Fruit fly (Drosophila melanogaster): Measurements from ENCODE around the gene CG8478.

The CG8478 gene

DNA sequence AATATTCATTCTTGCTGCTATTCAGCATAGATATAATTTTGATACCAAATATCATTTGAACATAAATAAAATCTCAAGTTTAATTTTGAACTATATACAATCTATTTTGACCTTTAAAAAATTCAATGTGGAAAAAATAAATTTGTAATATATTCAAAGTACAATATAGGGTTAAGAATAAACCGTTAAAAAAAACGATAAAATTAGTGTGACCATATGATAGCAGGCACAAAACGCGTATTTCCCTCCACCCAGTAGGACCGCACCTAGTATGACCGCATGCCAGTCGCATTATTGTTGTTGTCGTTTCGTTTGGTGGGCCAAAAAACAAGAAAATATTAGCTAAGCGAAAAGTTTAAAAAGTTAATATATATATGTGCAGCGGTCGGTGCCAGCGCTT, 29.6 kb downstream of the CG8478 start, which contains the start of gene CG8516:
Gene CG8516 (plus strand): TSS at position 278 of the 400 bp plus-strand sequence.
- TF ChIP-seq noc (tag; optimal IDR thresholded peaks at IDR 0.05), result no peak

DNA sequence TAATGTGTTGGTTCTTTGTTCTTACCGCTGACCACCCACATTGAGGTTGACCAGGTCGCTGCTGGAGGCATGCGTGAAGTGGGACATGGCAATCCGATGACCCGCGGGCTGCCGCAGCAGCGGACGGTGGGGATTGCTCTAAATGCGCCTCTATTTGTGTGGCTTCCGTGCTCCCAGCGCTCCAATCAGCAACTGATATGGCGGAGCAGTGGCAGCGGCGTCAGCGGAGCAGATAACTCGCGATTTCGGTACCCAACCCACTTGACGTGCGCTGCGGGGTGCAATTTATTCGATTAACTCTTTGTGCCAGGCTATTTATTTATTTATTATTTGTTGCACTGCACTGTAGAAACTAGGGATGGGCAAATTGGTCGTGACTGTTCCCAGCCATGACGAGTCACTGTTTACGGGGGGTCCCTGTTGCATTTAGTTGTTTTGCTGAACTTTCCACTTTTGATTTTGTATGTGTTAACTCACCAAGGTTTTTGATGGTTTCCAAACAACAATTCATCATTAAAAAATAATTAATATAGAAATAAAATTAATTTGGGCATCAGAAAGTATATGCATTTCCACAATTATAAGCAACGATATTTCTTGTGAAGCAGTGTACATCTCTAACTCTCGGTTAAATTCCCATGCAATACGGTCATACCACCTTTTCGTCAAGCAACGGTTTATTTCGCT, 37.3 kb downstream of the CG8478 start, which contains the start of the genes CG9467 and CG8526:
Gene CG9467 (minus strand): TSS at position 383 of the 687 bp plus-strand sequence.
Gene CG8526 (plus strand): TSS at position 637 of the 687 bp plus-strand sequence.
- TF ChIP-seq noc (tag; optimal IDR thresholded peaks at IDR 0.05), result no peak

DNA sequence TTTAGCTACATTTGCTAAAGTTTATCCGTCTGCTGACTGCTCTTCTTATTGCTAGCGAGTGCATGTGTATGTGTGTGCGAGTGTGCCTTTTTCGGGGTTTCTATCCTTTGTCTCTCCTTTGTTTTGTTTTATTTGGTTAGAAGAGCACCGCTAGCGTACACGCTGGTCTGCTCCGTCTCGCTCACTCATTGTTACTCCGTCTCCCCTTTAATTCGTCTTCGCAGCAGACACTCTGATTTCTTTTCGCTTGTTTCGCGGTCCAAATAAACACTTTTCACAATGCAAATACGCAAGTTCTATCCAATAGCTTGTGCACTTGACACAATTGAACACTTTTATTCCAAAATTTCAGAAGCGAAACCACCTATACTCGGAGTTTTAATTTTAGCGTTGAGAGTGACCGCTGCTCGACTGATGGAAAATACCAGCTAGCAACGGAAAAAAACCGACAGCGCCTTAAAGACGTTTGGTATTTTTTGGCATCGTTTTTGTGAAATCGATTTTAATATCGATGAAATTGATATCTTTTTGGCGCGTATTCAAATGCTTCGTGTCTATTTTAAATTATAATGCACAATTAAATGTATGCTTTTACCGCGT, 45.6 kb downstream of the CG8478 start, which contains the start of gene FBXO11:
Gene FBXO11 (minus strand): TSS at position 423 of the 600 bp plus-strand sequence.
- peak; percentile 52 for TF ChIP-seq noc (tag; optimal IDR thresholded peaks at IDR 0.05)

dm6 chr3R:9812447-9812846, 49.0 kb downstream of the CG8478 start, which contains the start of gene CG8534:
TSS of gene CG8534 (plus strand) at chr3R:9812747.
- TF ChIP-seq noc (tag; optimal IDR thresholded peaks at IDR 0.05), result no peak

dm6 chr3R:9813861-9814260, 50.4 kb downstream of the CG8478 start, which contains the start of gene eloF:
TSS of gene eloF (plus strand) at chr3R:9814161.
- TF ChIP-seq noc (tag; optimal IDR thresholded peaks at IDR 0.05), result no peak

All from whole organism, larva.